Worm (Caenorhabditis elegans) whole organism, L4 larva: Measurements from ENCODE around the gene pipp-4P.
A peak's percentile ranks its signal among the peaks of the same experiment; 100 is the strongest.

Experiments used
- F49E8.2 ChIP-seq: sonication (generic microtip); optimal IDR thresholded peaks from 2 replicates; lab custom pipeline; 2016; ENCODE audit warnings: missing compliant biosample characterization, mild to moderate bottlenecking, missing genetic modification characterization, borderline replicate concordance
- ceh-20 ChIP-seq: fragments of 200-800 bp; sonication (Bioruptor generic); IDR thresholded peaks from 2 replicates; pipeline ENCODE4 v1.3.6; 2022; ENCODE audit warnings: missing genetic modification reagents, missing genetic modification characterization, missing compliant biosample characterization
- ceh-44 ChIP-seq: fragments of 200-800 bp; sonication (Bioruptor generic); IDR thresholded peaks from 2 replicates; pipeline ENCODE4 v1.3.6; 2022; ENCODE audit warnings: missing genetic modification reagents, missing genetic modification characterization, missing compliant biosample characterization
- daf-16 ChIP-seq, 3 experiments: sonication (generic microtip); optimal IDR thresholded peaks; 2 replicates each; lab custom pipeline; 2016 to 2017; ENCODE audit warnings: missing genetic modification characterization in 3 of 3, missing genetic modification reagents in 3 of 3, mild to moderate bottlenecking in 2 of 3, missing compliant biosample characterization in 2 of 3, missing biosample characterization in 1 of 3, moderate library complexity in 1 of 3
- dmd-9 ChIP-seq: fragments of 200-800 bp; sonication (Bioruptor generic); IDR thresholded peaks from 2 replicates; pipeline ENCODE4 v1.3.6; 2022; ENCODE audit warnings: missing genetic modification reagents, missing genetic modification characterization, missing compliant biosample characterization
- fkh-10 ChIP-seq: fragments of 150-350 bp; optimal IDR thresholded peaks from 2 replicates; lab custom pipeline; 2014; ENCODE audit warnings: missing biosample characterization, missing genetic modification reagents, missing genetic modification characterization
- jun-1 ChIP-seq: fragments of 150-350 bp; optimal IDR thresholded peaks from 2 replicates; lab custom pipeline; 2014; ENCODE audit warnings: missing biosample characterization, missing genetic modification reagents, missing genetic modification characterization
- lim-7 ChIP-seq: fragments of 200-800 bp; sonication (Bioruptor generic); IDR thresholded peaks from 2 replicates; pipeline ENCODE4 v1.3.6; 2022; ENCODE audit warnings: missing genetic modification characterization, missing compliant biosample characterization
- lin-15B ChIP-seq: fragments of 150-350 bp; sonication (generic microtip); optimal IDR thresholded peaks from 3 replicates; lab custom pipeline; 2014; ENCODE audit warnings: missing biosample characterization, missing genetic modification characterization
- lir-3 ChIP-seq: sonication (generic microtip); optimal IDR thresholded peaks from 2 replicates; lab custom pipeline; 2016; ENCODE audit warnings: mild to moderate bottlenecking, missing genetic modification characterization, missing compliant biosample characterization
- nhr-28 ChIP-seq: fragments of 150-350 bp; optimal IDR thresholded peaks from 2 replicates; lab custom pipeline; 2014; ENCODE audit warnings: missing biosample characterization, missing genetic modification characterization
- nhr-6 ChIP-seq: fragments of 150-350 bp; optimal IDR thresholded peaks from 2 replicates; lab custom pipeline; 2014; ENCODE audit warnings: missing biosample characterization, missing genetic modification characterization

- TF ChIP-seq F49E8.2 (tag; lab: Kevin White, UChicago) (no peak), fkh-10 (no peak), ceh-20 (no peak), lim-7 (GFP tag; lab: Robert Waterston, UW) (no peak), nhr-28 (tag; lab: Kevin White, UChicago) (peak; percentile 92), jun-1 (tag; lab: Kevin White, UChicago) (no peak), daf-16 (GFP tag; optimal IDR thresholded peaks at IDR 0.05; lab: Kevin White, UChicago) (no peak), daf-16 (tag; optimal IDR thresholded peaks at IDR 0.05; lab: Kevin White, UChicago) (peak; percentile 92), ceh-44 (GFP tag; lab: Robert Waterston, UW) (no peak), dmd-9 (GFP tag; lab: Robert Waterston, UW) (no peak), lin-15B (tag; lab: Kevin White, UChicago) (no peak), lir-3 (no peak), nhr-6 (no peak)
Measured at ce11 chrIII:2870228-2870627, 51.1 kb downstream of the pipp-4P start.
